Worm (Caenorhabditis elegans): ENCODE measurements around the gene C15C8.4.
A peak's percentile ranks its signal among the peaks of the same experiment; 100 is the strongest.

The C15C8.4 gene

ce11 chrV:12780248-12780647 is 33.0 kb upstream of the C15C8.4 start (continued):
- TF ChIP-seq lsy-27 (tag; optimal IDR thresholded peaks at IDR 0.05; ENCODE audit: borderline replicate concordance, insufficient read depth) (peak; percentile 82), mel-28 (tag; optimal IDR thresholded peaks at IDR 0.05; ENCODE audit: borderline replicate concordance) (peak; percentile 17), lsl-1 (GFP tag; optimal IDR thresholded peaks at IDR 0.05) (peak; percentile 37), ztf-26 (tag; optimal IDR thresholded peaks at IDR 0.05) (peak; percentile 51), Y56A3A.18 (GFP tag; IDR thresholded peaks at IDR 0.05) (peak; percentile 79), ztf-25 (GFP tag; IDR thresholded peaks at IDR 0.05) (peak; percentile 85), ceh-58 (GFP tag; IDR thresholded peaks at IDR 0.05) (peak; percentile 83; the same call in 1 of the 2 replicates), C06A6.2 (GFP tag; conservative IDR thresholded peaks at IDR 0.05) (no peak), dpl-1 (GFP tag; optimal IDR thresholded peaks at IDR 0.05) (no peak), Y53G8AR.9 (GFP tag; conservative IDR thresholded peaks at IDR 0.05) (no peak), attf-6 (GFP tag; IDR thresholded peaks at IDR 0.05) (no peak), cebp-1 (GFP tag; IDR thresholded peaks at IDR 0.05) (0 out of 2 replicates have a peak, but pooled peaks have one; percentile 60), cebp-1 (tag; optimal IDR thresholded peaks at IDR 0.05) (no peak), xnd-1 (tag; optimal IDR thresholded peaks at IDR 0.05) (no peak), hmg-20 (GFP tag; IDR thresholded peaks at IDR 0.05) (peak; percentile 53; the same call in 1 of the 2 replicates), lin-54 (GFP tag; optimal IDR thresholded peaks at IDR 0.05) (no peak), him-1 (tag; optimal IDR thresholded peaks at IDR 0.05) (peak; percentile 76), F33H1.4 (GFP tag; IDR thresholded peaks at IDR 0.05) (no peak; the same call in 1 of the 2 replicates), tlf-1 (GFP tag; optimal IDR thresholded peaks at IDR 0.05) (no peak), mcd-1 (GFP tag; IDR thresholded peaks at IDR 0.05) (peak; percentile 72), F55B11.4 (tag; optimal IDR thresholded peaks at IDR 0.05; ENCODE audit: borderline replicate concordance, insufficient read depth) (no peak), F52B5.7 (tag; optimal IDR thresholded peaks at IDR 0.05) (peak; percentile 66), let-526 (GFP tag; IDR thresholded peaks at IDR 0.05) (peak; percentile 60; the same call in 1 of the 2 replicates), B0261.1 (tag; optimal IDR thresholded peaks at IDR 0.05) (peak; percentile 85), F22D6.2 (tag; optimal IDR thresholded peaks at IDR 0.05) (no peak), aptf-2 (GFP tag; conservative IDR thresholded peaks at IDR 0.05) (peak; percentile 64; the same call in 1 of the 2 replicates), Y79H2A.3 (GFP tag; conservative IDR thresholded peaks at IDR 0.05) (peak; percentile 84), ama-1 (optimal IDR thresholded peaks at IDR 0.05) (no peak), ama-1 (GFP tag; optimal IDR thresholded peaks at IDR 0.05) (peak in 1 of 2 experiments; percentile 76), T07F8.4 (tag; optimal IDR thresholded peaks at IDR 0.05) (peak; percentile 71), ztf-18 (tag; optimal IDR thresholded peaks at IDR 0.05) (peak; percentile 79), gei-17 (GFP tag; optimal IDR thresholded peaks at IDR 0.05) (peak; percentile 13), dpff-1 (tag; optimal IDR thresholded peaks at IDR 0.05) (no peak), ets-4 (GFP tag; optimal IDR thresholded peaks at IDR 0.05) (peak; percentile 74), B0336.3 (GFP tag; IDR thresholded peaks at IDR 0.05) (no peak), D2030.7 (GFP tag; IDR thresholded peaks at IDR 0.05) (peak; percentile 68), ceh-40 (GFP tag; IDR thresholded peaks at IDR 0.05) (peak; percentile 78; the same call in 1 of the 2 replicates), fkh-3 (tag; optimal IDR thresholded peaks at IDR 0.05) (no peak), zim-3 (tag; optimal IDR thresholded peaks at IDR 0.05) (peak; percentile 91), F57A8.1 (GFP tag; optimal IDR thresholded peaks at IDR 0.05) (peak; percentile 68), nhr-27 (tag; optimal IDR thresholded peaks at IDR 0.05) (peak; percentile 17), lag-1 (GFP tag; IDR thresholded peaks at IDR 0.05) (no peak), bed-2 (GFP tag; IDR thresholded peaks at IDR 0.05) (no peak), F57C9.4 (tag; optimal IDR thresholded peaks at IDR 0.05) (no peak), attf-3 (GFP tag; conservative IDR thresholded peaks at IDR 0.05) (peak; percentile 65), lin-26 (GFP tag; IDR thresholded peaks at IDR 0.05) (peak; percentile 97), chd-7 (tag; optimal IDR thresholded peaks at IDR 0.05) (peak; percentile 83), B0035.1 (tag; optimal IDR thresholded peaks at IDR 0.05) (no peak), nhr-80 (tag; optimal IDR thresholded peaks at IDR 0.05) (no peak), ztf-22 (GFP tag; optimal IDR thresholded peaks at IDR 0.05) (peak; percentile 21)

Measured in whole organism, young adult.